1 worm cellular context compared by ENCODE assay signal in the genomic region with DNA sequence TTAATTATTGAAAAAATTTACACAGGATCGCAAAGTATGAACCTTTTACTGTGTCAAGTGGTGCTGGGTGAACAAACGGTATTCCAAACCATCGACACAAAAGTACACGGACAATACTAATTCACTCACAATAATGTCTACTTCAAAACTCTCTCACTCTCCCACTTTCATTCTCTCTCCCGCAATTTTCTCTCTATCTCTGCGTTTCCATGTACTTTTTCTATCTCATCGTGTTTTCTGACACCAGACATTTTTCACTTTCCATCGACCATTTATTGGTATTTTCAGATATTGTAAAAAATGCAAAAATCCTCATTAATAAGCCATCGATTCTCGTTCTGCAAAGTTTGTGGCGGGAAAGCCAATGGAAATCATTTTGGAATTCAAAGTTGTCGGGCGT.
TF ChIP-seq lines count a peak whose summit lies in the region.

nhr-156 (plus strand) TSS at position 266 of the 400 bp plus-strand sequence.

TF ChIP-seq in whole organism, L1 larva, 84 proteins besides CTCF, POLR2A, EP300 and RAD21 (continued from another document):
- TF ChIP-seq nhr-76 (tag; optimal IDR thresholded peaks at IDR 0.05; lab: Kevin White, UChicago) (no peak), C34B4.2 (tag; optimal IDR thresholded peaks at IDR 0.05; lab: Kevin White, UChicago) (no peak), lin-35 (GFP tag; optimal IDR thresholded peaks at IDR 0.05; lab: Kevin White, UChicago) (peak in 1 of 2 experiments; percentile 13), fkh-8 (tag; optimal IDR thresholded peaks at IDR 0.05; lab: Kevin White, UChicago) (no peak), hpl-2 (GFP tag; optimal IDR thresholded peaks at IDR 0.05; lab: Kevin White, UChicago) (no peak), nhr-19 (GFP tag; conservative IDR thresholded peaks at IDR 0.05; lab: Robert Waterston, UW) (no peak), Y116A8C.19 (tag; optimal IDR thresholded peaks at IDR 0.05; lab: Kevin White, UChicago; ENCODE audit: borderline replicate concordance) (no peak), C16A3.4 (tag; optimal IDR thresholded peaks at IDR 0.05; lab: Kevin White, UChicago) (no peak), pag-3 (tag; optimal IDR thresholded peaks at IDR 0.05; lab: Kevin White, UChicago; ENCODE audit: borderline replicate concordance, insufficient read depth) (no peak), nhr-84 (tag; optimal IDR thresholded peaks at IDR 0.05; lab: Kevin White, UChicago) (no peak), mdl-1 (tag; optimal IDR thresholded peaks at IDR 0.05; lab: Kevin White, UChicago) (no peak), unc-98 (GFP tag; IDR thresholded peaks at IDR 0.05; lab: Robert Waterston, UW) (no peak), efl-1 (optimal IDR thresholded peaks at IDR 0.05; lab: Kevin White, UChicago) (peak in 1 of 2 experiments; percentile 22), efl-1 (GFP tag; optimal IDR thresholded peaks at IDR 0.05 in 1 of 2; lab: Kevin White, UChicago) (peak in 1 of 2 experiments; percentile 8), vab-15 (tag; optimal IDR thresholded peaks at IDR 0.05; lab: Kevin White, UChicago) (no peak), jun-1 (tag; optimal IDR thresholded peaks at IDR 0.05; lab: Kevin White, UChicago) (no peak), elt-3 (tag; optimal IDR thresholded peaks at IDR 0.05; lab: Kevin White, UChicago) (no peak)
TF ChIP-seq in whole organism, L1 larva: peak in this region for 6.
